Fruit fly (Drosophila melanogaster): ENCODE measurements around the gene Hyls1.

The Hyls1 gene

dm6 chr2L:16299466-16300311, 52.7 kb downstream of the Hyls1 start, which contains the start of the genes heix and CG17328 (continued):
- TF ChIP-seq dati (GFP tag; IDR thresholded peaks at IDR 0.05) (no peak), Ravus (GFP tag; IDR thresholded peaks at IDR 0.05) (peak; percentile 3; the same call in 1 of the 2 replicates), tna (GFP tag; IDR thresholded peaks at IDR 0.05; ENCODE audit: partially characterized antibody) (no peak), grau (tag; optimal IDR thresholded peaks at IDR 0.05) (peak; percentile 99), Drgx (GFP tag; IDR thresholded peaks at IDR 0.05) (0 out of 2 replicates have a peak, but pooled peaks have one; percentile 20), otp (GFP tag; IDR thresholded peaks at IDR 0.05) (no peak; the same call in 1 of the 3 replicates), CTCF (GFP tag; optimal IDR thresholded peaks at IDR 0.05) (no peak), CG14667 (GFP tag; IDR thresholded peaks at IDR 0.05) (no peak; the same call in 1 of the 2 replicates), Antp (GFP tag; optimal IDR thresholded peaks at IDR 0.05) (peak; percentile 55), inv (GFP tag; IDR thresholded peaks at IDR 0.05; ENCODE audit: partially characterized antibody) (no peak), nmo (GFP tag; optimal IDR thresholded peaks at IDR 0.05) (peak; percentile 81), Mad (GFP tag; optimal IDR thresholded peaks at IDR 0.05) (peak; percentile 69), ash1 (GFP tag; optimal IDR thresholded peaks at IDR 0.05) (no peak), Six4 (GFP tag; optimal IDR thresholded peaks at IDR 0.05) (peak; percentile 59), pita (GFP tag; optimal IDR thresholded peaks at IDR 0.05) (no peak), CG12942 (GFP tag; optimal IDR thresholded peaks at IDR 0.05) (peak; percentile 57), MBD-R2 (GFP tag; IDR thresholded peaks at IDR 0.05) (peak; percentile 75; the same call in 1 of the 2 replicates), CG6689 (GFP tag; IDR thresholded peaks at IDR 0.05) (peak; percentile 65), vfl (GFP tag; optimal IDR thresholded peaks at IDR 0.05) (no peak), cad (GFP tag; optimal IDR thresholded peaks at IDR 0.05) (no peak), Hr51 (GFP tag; optimal IDR thresholded peaks at IDR 0.05) (peak in 1 of 2 experiments; percentile 13), Nf-YC (tag; optimal IDR thresholded peaks at IDR 0.05) (no peak), Hr3 (GFP tag; optimal IDR thresholded peaks at IDR 0.05) (peak; percentile 73), kni (GFP tag; optimal IDR thresholded peaks at IDR 0.05) (no peak), CG7745 (tag; optimal IDR thresholded peaks at IDR 0.05) (no peak), Tbp (GFP tag; optimal IDR thresholded peaks at IDR 0.05) (no peak), fd102C (GFP tag; optimal IDR thresholded peaks at IDR 0.05) (no peak), fd64A (GFP tag; optimal IDR thresholded peaks at IDR 0.05) (no peak), pzg (GFP tag; optimal IDR thresholded peaks at IDR 0.05) (peak; percentile 61), CG4730 (GFP tag; IDR thresholded peaks at IDR 0.05) (peak; percentile 52; the same call in 1 of the 2 replicates), unc-4 (GFP tag; IDR thresholded peaks at IDR 0.05; ENCODE audit: partially characterized antibody) (no peak), seq (GFP tag; IDR thresholded peaks at IDR 0.05) (peak; percentile 28; the same call in 1 of the 2 replicates), sd (tag; optimal IDR thresholded peaks at IDR 0.05) (peak; percentile 6), en (GFP tag; optimal IDR thresholded peaks at IDR 0.05) (no peak), CG6654 (GFP tag; optimal IDR thresholded peaks at IDR 0.05) (no peak), esg (GFP tag; conservative IDR thresholded peaks at IDR 0.05) (peak; percentile 59), TFAM (GFP tag; optimal IDR thresholded peaks at IDR 0.05) (no peak), MESR4 (GFP tag; optimal IDR thresholded peaks at IDR 0.05) (peak; percentile 83), CG31224 (GFP tag; IDR thresholded peaks at IDR 0.05) (peak; percentile 44; the same call in 1 of the 2 replicates), CG1792 (GFP tag; optimal IDR thresholded peaks at IDR 0.05) (peak; percentile 1), CG15479 (GFP tag; optimal IDR thresholded peaks at IDR 0.05) (peak; percentile 73), Taf1 (GFP tag; IDR thresholded peaks at IDR 0.05) (peak; percentile 69; the same call in 1 of the 2 replicates), CG3281 (GFP tag; optimal IDR thresholded peaks at IDR 0.05) (peak; percentile 72), Dref (GFP tag; IDR thresholded peaks at IDR 0.05) (no peak), Ada2b (GFP tag; IDR thresholded peaks at IDR 0.05) (peak; percentile 71), sima (GFP tag; optimal IDR thresholded peaks at IDR 0.05) (no peak), Vsx1 (GFP tag; optimal IDR thresholded peaks at IDR 0.05) (no peak), mld (GFP tag; IDR thresholded peaks at IDR 0.05; ENCODE audit: partially characterized antibody) (no peak), lbe (GFP tag; optimal IDR thresholded peaks at IDR 0.05) (peak; percentile 7)
